Fruit fly (Drosophila melanogaster) whole organism, embryonic: ENCODE measurements around the gene Rai1.
A peak's percentile ranks its signal among the peaks of the same experiment; 100 is the strongest.

Experiments used
- Blimp-1 ChIP-seq: fragments of 200-800 bp; sonication (Bioruptor generic); optimal IDR thresholded peaks from 3 replicates; lab custom pipeline; 2018; ENCODE audit warnings: missing biosample characterization, missing genetic modification characterization, mild to moderate bottlenecking, moderate library complexity, missing genetic modification reagents
- Bteb2 ChIP-seq: fragments of 200-800 bp; sonication (Bioruptor generic); optimal IDR thresholded peaks from 2 replicates; lab custom pipeline; 2016; ENCODE audit warnings: missing biosample characterization, missing genetic modification characterization
- CG10959 ChIP-seq: fragments of 200-800 bp; sonication (Bioruptor generic); IDR thresholded peaks from 2 replicates; pipeline ENCODE4 v1.3.6; 2022; ENCODE audit warnings: missing biosample characterization, missing genetic modification characterization
- CG12071 ChIP-seq: fragments of 200-800 bp; sonication (Bioruptor generic); optimal IDR thresholded peaks from 3 replicates; lab custom pipeline; 2018; ENCODE audit warnings: missing biosample characterization, mild to moderate bottlenecking, missing genetic modification characterization
- CG13624 ChIP-seq: fragments of 200-800 bp; sonication (Bioruptor generic); optimal IDR thresholded peaks from 2 replicates; lab custom pipeline; 2016; ENCODE audit warnings: missing biosample characterization, missing genetic modification characterization
- CG14965 ChIP-seq: fragments of 200-800 bp; sonication (Bioruptor generic); optimal IDR thresholded peaks from 2 replicates; lab custom pipeline; 2016; ENCODE audit warnings: missing biosample characterization, missing genetic modification characterization, borderline replicate concordance
- CG15073 ChIP-seq: fragments of 200-800 bp; sonication (Bioruptor generic); optimal IDR thresholded peaks from 2 replicates; lab custom pipeline; 2016; ENCODE audit warnings: missing biosample characterization, missing genetic modification characterization
- CG15696 ChIP-seq: fragments of 200-800 bp; sonication (Bioruptor generic); optimal IDR thresholded peaks from 2 replicates; lab custom pipeline; 2019; ENCODE audit warnings: missing biosample characterization, mild to moderate bottlenecking, missing genetic modification characterization, moderate library complexity
- CG17186 ChIP-seq: fragments of 200-800 bp; sonication (Bioruptor generic); optimal IDR thresholded peaks from 3 replicates; lab custom pipeline; 2017; ENCODE audit warnings: missing biosample characterization, missing genetic modification reagents, missing genetic modification characterization
- CG17328 ChIP-seq: fragments of 200-800 bp; sonication (Bioruptor generic); IDR thresholded peaks from 2 replicates; pipeline ENCODE4 v1.3.6; 2022; ENCODE audit warnings: missing biosample characterization, missing genetic modification characterization
- CG17568 ChIP-seq: fragments of 200-800 bp; sonication (Bioruptor generic); optimal IDR thresholded peaks from 2 replicates; lab custom pipeline; 2018; ENCODE audit warnings: missing biosample characterization, mild to moderate bottlenecking, missing genetic modification characterization, moderate library complexity
- CG30020 ChIP-seq: fragments of 200-800 bp; optimal IDR thresholded peaks from 2 replicates; lab custom pipeline; 2019; ENCODE audit warnings: missing biosample characterization, mild to moderate bottlenecking, missing genetic modification characterization, moderate library complexity
- CG4707 ChIP-seq: fragments of 200-800 bp; sonication (Bioruptor generic); optimal IDR thresholded peaks from 2 replicates; lab custom pipeline; 2018; ENCODE audit warnings: missing biosample characterization, mild to moderate bottlenecking, missing genetic modification characterization, moderate library complexity
- CG4820 ChIP-seq: fragments of 200-800 bp; sonication (Bioruptor generic); optimal IDR thresholded peaks from 3 replicates; lab custom pipeline; 2016; ENCODE audit warnings: missing biosample characterization, missing genetic modification characterization
- CG6175 ChIP-seq: fragments of 200-800 bp; sonication (Bioruptor generic); IDR thresholded peaks from 3 replicates; pipeline ENCODE4 v1.3.6; 2022; ENCODE audit warnings: missing biosample characterization, missing genetic modification characterization
- CG6254 ChIP-seq: fragments of 200-800 bp; sonication (Bioruptor generic); optimal IDR thresholded peaks from 3 replicates; lab custom pipeline; 2017; ENCODE audit warnings: mild to moderate bottlenecking, missing biosample characterization, missing genetic modification reagents, missing genetic modification characterization
- CG6654 ChIP-seq: fragments of 200-800 bp; sonication (Bioruptor generic); optimal IDR thresholded peaks from 2 replicates; lab custom pipeline; 2017; ENCODE audit warnings: missing biosample characterization, mild to moderate bottlenecking, missing genetic modification characterization
- CG7786 ChIP-seq: fragments of 200-800 bp; sonication (Bioruptor generic); optimal IDR thresholded peaks from 2 replicates; lab custom pipeline; 2016; ENCODE audit warnings: missing biosample characterization, missing genetic modification characterization
- CG9215 ChIP-seq: fragments of 200-800 bp; sonication (Bioruptor generic); IDR thresholded peaks from 2 replicates; pipeline ENCODE4 v1.3.6; 2022; ENCODE audit warnings: missing biosample characterization, missing genetic modification characterization
- CTCF ChIP-seq: fragments of 200-800 bp; sonication (Bioruptor generic); optimal IDR thresholded peaks from 2 replicates; lab custom pipeline; 2017; ENCODE audit warnings: missing biosample characterization, mild to moderate bottlenecking, missing genetic modification characterization, moderate library complexity
- Dbx ChIP-seq: fragments of 200-800 bp; sonication (Bioruptor generic); IDR thresholded peaks from 3 replicates; pipeline ENCODE4 v1.3.6; 2022; ENCODE audit warnings: missing biosample characterization, missing genetic modification characterization
- Gug ChIP-seq: fragments of 200-800 bp; sonication (Bioruptor generic); IDR thresholded peaks from 4 replicates; pipeline ENCODE4 v1.3.6; 2022; ENCODE audit warnings: missing biosample characterization, missing genetic modification characterization
- H15 ChIP-seq: fragments of 200-800 bp; sonication (Bioruptor generic); IDR thresholded peaks from 3 replicates; pipeline ENCODE4 v1.3.6; 2022; ENCODE audit warnings: missing biosample characterization, missing genetic modification characterization
- Hey ChIP-seq: fragments of 200-800 bp; sonication (Bioruptor generic); optimal IDR thresholded peaks from 3 replicates; lab custom pipeline; 2018; ENCODE audit warnings: missing biosample characterization, mild to moderate bottlenecking, missing genetic modification characterization
- Lim3 ChIP-seq: fragments of 200-800 bp; sonication (Bioruptor generic); IDR thresholded peaks from 2 replicates; pipeline ENCODE4 v1.3.6; 2022; ENCODE audit warnings: missing biosample characterization, missing genetic modification characterization
- Nf-YB ChIP-seq: fragments of 200-800 bp; sonication (Bioruptor generic); optimal IDR thresholded peaks from 3 replicates; lab custom pipeline; 2019; ENCODE audit warnings: missing biosample characterization, mild to moderate bottlenecking, missing genetic modification characterization, moderate library complexity
- Scr ChIP-seq: fragments of 200-800 bp; sonication (Bioruptor generic); IDR thresholded peaks from 2 replicates; pipeline ENCODE4 v1.3.6; 2022; ENCODE audit warnings: missing biosample characterization, missing genetic modification characterization; ENCODE audit not compliant: partially characterized antibody
- Sox102F ChIP-seq: fragments of 200-800 bp; sonication (Bioruptor generic); optimal IDR thresholded peaks from 2 replicates; lab custom pipeline; 2018; ENCODE audit warnings: missing biosample characterization, mild to moderate bottlenecking, missing genetic modification characterization, moderate library complexity
- TFAM ChIP-seq: fragments of 200-800 bp; sonication (Bioruptor generic); optimal IDR thresholded peaks from 2 replicates; lab custom pipeline; 2017; ENCODE audit warnings: missing biosample characterization, missing genetic modification characterization, inconsistent platforms
- Taf1 ChIP-seq: fragments of 200-800 bp; sonication (Bioruptor generic); IDR thresholded peaks from 2 replicates; pipeline ENCODE4 v1.3.6; 2022; ENCODE audit warnings: missing biosample characterization, missing genetic modification characterization
- abd-A ChIP-seq: fragments of 200-800 bp; sonication (Bioruptor generic); optimal IDR thresholded peaks from 3 replicates; lab custom pipeline; 2019; ENCODE audit warnings: missing biosample characterization, mild to moderate bottlenecking, missing genetic modification characterization, moderate library complexity
- bab2 ChIP-seq: fragments of 200-800 bp; sonication (Bioruptor generic); optimal IDR thresholded peaks from 2 replicates; lab custom pipeline; 2016; ENCODE audit warnings: missing biosample characterization, missing genetic modification characterization
- bowl ChIP-seq: fragments of 200-800 bp; sonication (Bioruptor generic); IDR thresholded peaks from 2 replicates; pipeline ENCODE4 v1.3.6; 2022; ENCODE audit warnings: missing biosample characterization, missing genetic modification characterization
- caup ChIP-seq: fragments of 200-800 bp; sonication (Bioruptor generic); optimal IDR thresholded peaks from 3 replicates; lab custom pipeline; 2017; ENCODE audit warnings: missing biosample characterization, mild to moderate bottlenecking, missing genetic modification characterization, moderate library complexity; ENCODE audit not compliant: severe bottlenecking
- da ChIP-seq: fragments of 200-800 bp; sonication (Bioruptor generic); optimal IDR thresholded peaks from 2 replicates; lab custom pipeline; 2016; ENCODE audit warnings: missing biosample characterization, missing genetic modification characterization
- dan ChIP-seq: fragments of 200-800 bp; sonication (Bioruptor generic); IDR thresholded peaks from 2 replicates; pipeline ENCODE4 v1.3.6; 2022; ENCODE audit warnings: missing biosample characterization, missing genetic modification characterization
- dati ChIP-seq: fragments of 200-800 bp; sonication (Bioruptor generic); IDR thresholded peaks from 2 replicates; pipeline ENCODE4 v1.3.6; 2022; ENCODE audit warnings: missing biosample characterization, missing genetic modification characterization
- kay ChIP-seq: fragments of 200-800 bp; sonication (Bioruptor generic); optimal IDR thresholded peaks from 2 replicates; lab custom pipeline; 2016; ENCODE audit warnings: missing biosample characterization, missing genetic modification characterization
- ken ChIP-seq: fragments of 200-800 bp; sonication (Bioruptor generic); IDR thresholded peaks from 3 replicates; pipeline ENCODE4 v1.3.6; 2022; ENCODE audit warnings: missing biosample characterization, missing genetic modification characterization
- mam ChIP-seq: fragments of 200-800 bp; sonication (Bioruptor generic); optimal IDR thresholded peaks from 3 replicates; lab custom pipeline; 2016; ENCODE audit warnings: missing biosample characterization, missing genetic modification characterization
- nmo ChIP-seq: fragments of 200-800 bp; sonication (Bioruptor generic); optimal IDR thresholded peaks from 2 replicates; lab custom pipeline; 2018; ENCODE audit warnings: missing biosample characterization, mild to moderate bottlenecking, missing genetic modification characterization, moderate library complexity
- nom ChIP-seq: fragments of 200-800 bp; sonication (Bioruptor generic); optimal IDR thresholded peaks from 2 replicates; lab custom pipeline; 2017; ENCODE audit warnings: missing biosample characterization, missing genetic modification characterization, mild to moderate bottlenecking, moderate library complexity, missing genetic modification reagents
- otp ChIP-seq: fragments of 200-800 bp; sonication (Bioruptor generic); IDR thresholded peaks from 3 replicates; pipeline ENCODE4, ENCODE4 v1.3.6; 2022; ENCODE audit warnings: missing biosample characterization, missing genetic modification characterization
- pb ChIP-seq: fragments of 200-800 bp; sonication (Bioruptor generic); optimal IDR thresholded peaks from 3 replicates; lab custom pipeline; 2016; ENCODE audit warnings: missing biosample characterization, missing genetic modification characterization
- phol ChIP-seq: fragments of 200-800 bp; sonication (Bioruptor generic); optimal IDR thresholded peaks from 3 replicates; lab custom pipeline; 2018; ENCODE audit warnings: missing biosample characterization, mild to moderate bottlenecking, missing genetic modification characterization, moderate library complexity
- ranshi ChIP-seq: fragments of 200-800 bp; sonication (Bioruptor generic); IDR thresholded peaks from 2 replicates; pipeline ENCODE4 v1.3.6; 2022; ENCODE audit warnings: missing biosample characterization, missing genetic modification characterization
- sc ChIP-seq, 3 experiments: fragments of >200 bp in 2 of 3; fragments of 200-800 bp in 1 of 3; sonication (Bioruptor generic) in 1 of 3; optimal IDR thresholded peaks; 2 replicates in 2 of 3; 3 replicates in 1 of 3; lab custom pipeline; 2017; ENCODE audit warnings: mild to moderate bottlenecking in 1 of 3, missing biosample characterization in 1 of 3, missing genetic modification characterization in 1 of 3, missing genetic modification reagents in 1 of 3
- wek ChIP-seq: fragments of 200-800 bp; sonication (Bioruptor generic); optimal IDR thresholded peaks from 3 replicates; lab custom pipeline; 2018; ENCODE audit warnings: missing biosample characterization, mild to moderate bottlenecking, missing genetic modification characterization, moderate library complexity
- z ChIP-seq: fragments of 200-800 bp; sonication (Bioruptor generic); IDR thresholded peaks from 3 replicates; pipeline ENCODE4 v1.3.6; 2022; ENCODE audit warnings: missing biosample characterization, missing genetic modification characterization

Gene Rai1

dm6 chrX:16782175-16782916, 20.8 kb downstream of the Rai1 start:
- TF ChIP-seq bab2 (GFP tag; lab: Kevin White, UChicago) = no peak
- TF ChIP-seq nom (GFP tag; lab: Kevin White, UChicago) = no peak
- no peak for TF ChIP-seq dati (GFP tag; lab: Robert Waterston, UW)
- no peak for TF ChIP-seq pb (GFP tag; lab: Kevin White, UChicago)
- peak; percentile 75; the same call in 1 of the 3 replicates for TF ChIP-seq z (GFP tag; lab: Robert Waterston, UW)
- peak; percentile 30 for TF ChIP-seq CG7786 (GFP tag; lab: Kevin White, UChicago)
- peak; percentile 57 for TF ChIP-seq CG17328 (GFP tag; lab: Robert Waterston, UW)
- no peak for TF ChIP-seq Scr (GFP tag; lab: Robert Waterston, UW)
- no peak for TF ChIP-seq Lim3 (GFP tag; lab: Robert Waterston, UW)
- 0 out of 3 replicates have a peak, but pooled peaks have one; percentile 49 for TF ChIP-seq H15
- TF ChIP-seq ranshi = 0 out of 2 replicates have a peak, but pooled peaks have one; percentile 48
- TF ChIP-seq CG4820 (GFP tag; lab: Kevin White, UChicago) = peak; percentile 37
- TF ChIP-seq Hey (tag; lab: Kevin White, UChicago) = no peak
- peak; percentile 33; the same call in 1 of the 3 replicates for TF ChIP-seq ken (GFP tag; lab: Robert Waterston, UW)
- TF ChIP-seq mam = peak; percentile 41
- peak; percentile 60; the same call in 1 of the 3 replicates for TF ChIP-seq otp (GFP tag; lab: Robert Waterston, UW)
- 0 out of 2 replicates have a peak, but pooled peaks have one; percentile 39 for TF ChIP-seq Taf1
- peak; percentile 24 for TF ChIP-seq da (GFP tag; lab: Kevin White, UChicago)
- TF ChIP-seq Bteb2 = peak; percentile 3
- peak; percentile 29; the same call in 1 of the 2 replicates for TF ChIP-seq CG9215
- TF ChIP-seq CG17568 (GFP tag; lab: Kevin White, UChicago) = no peak
- 0 out of 2 replicates have a peak, but pooled peaks have one; percentile 34 for TF ChIP-seq bowl
- TF ChIP-seq CG14965 = peak; percentile 18
- peak; percentile 4 for TF ChIP-seq kay
- peak; percentile 54 for TF ChIP-seq nmo (GFP tag; lab: Kevin White, UChicago)
- 0 out of 4 replicates have a peak, but pooled peaks have one; percentile 26 for TF ChIP-seq Gug
- no peak for TF ChIP-seq CG15696
- TF ChIP-seq sc (optimal IDR thresholded peaks at IDR 0.05; lab: Kevin White, UChicago) = no peak
- TF ChIP-seq sc (GFP tag; optimal IDR thresholded peaks at IDR 0.05; lab: Kevin White, UChicago) = peak; percentile 10
- no peak for TF ChIP-seq TFAM
- TF ChIP-seq abd-A = no peak
- TF ChIP-seq Blimp-1 (GFP tag; lab: Kevin White, UChicago) = peak; percentile 28
- TF ChIP-seq phol = peak; percentile 55
- peak; percentile 38 for TF ChIP-seq caup (GFP tag; lab: Kevin White, UChicago)
- peak; percentile 6 for TF ChIP-seq CG12071
- TF ChIP-seq CG6175 (GFP tag; lab: Robert Waterston, UW) = no peak
- TF ChIP-seq dan (GFP tag; lab: Robert Waterston, UW) = no peak
- peak; percentile 51; the same call in 1 of the 3 replicates for TF ChIP-seq Dbx
- TF ChIP-seq CG6654 = no peak
- TF ChIP-seq CG4707 = no peak
- TF ChIP-seq wek (GFP tag; lab: Kevin White, UChicago) = no peak
- no peak for TF ChIP-seq CG17186 (GFP tag; lab: Kevin White, UChicago)
- TF ChIP-seq CG10959 (GFP tag; lab: Robert Waterston, UW) = no peak
- TF ChIP-seq CG15073 (GFP tag; lab: Kevin White, UChicago) = no peak
- no peak for TF ChIP-seq Nf-YB
- TF ChIP-seq CG6254 (GFP tag; lab: Kevin White, UChicago) = no peak
- TF ChIP-seq CTCF = no peak
- TF ChIP-seq Sox102F = peak; percentile 69
- peak; percentile 16 for TF ChIP-seq CG13624
- TF ChIP-seq CG30020 (tag; lab: Kevin White, UChicago) = no peak
